Worm (Caenorhabditis elegans): ENCODE results near the gene K08D8.2.

Gene K08D8.2

ce11 chrIV:12892194-12892593, 10.7 kb upstream of the K08D8.2 start, which contains the start of gene K08D8.1:
Gene K08D8.1 (plus strand): TSS chrIV:12892494.
- TF ChIP-seq unc-62 (GFP tag; optimal IDR thresholded peaks at IDR 0.05): no peak

- TF ChIP-seq unc-62 (GFP tag; optimal IDR thresholded peaks at IDR 0.05): no peak
Observed at ce11 chrIV:12893166-12893565, 9.7 kb upstream of the K08D8.2 start, which contains the start of gene K08D8.12. Gene K08D8.12 (plus strand): TSS chrIV:12893466.

- TF ChIP-seq unc-62 (GFP tag; optimal IDR thresholded peaks at IDR 0.05): no peak
Observed at ce11 chrIV:12894996-12895395, 7.9 kb upstream of the K08D8.2 start, which contains the start of gene K08D8.11. Gene K08D8.11 (plus strand): TSS chrIV:12895296.

- TF ChIP-seq unc-62 (GFP tag; optimal IDR thresholded peaks at IDR 0.05): no peak
Observed at ce11 chrIV:12896371-12896882, 6.4 kb upstream of the K08D8.2 start, which contains the start of gene K08D8.7. Gene K08D8.7 (plus strand): TSS chrIV:12896832.

- no peak for TF ChIP-seq unc-62 (GFP tag; optimal IDR thresholded peaks at IDR 0.05)
Observed at ce11 chrIV:12897146-12897545, 5.7 kb upstream of the K08D8.2 start.

- TF ChIP-seq unc-62 (GFP tag; optimal IDR thresholded peaks at IDR 0.05): no peak
Observed at ce11 chrIV:12898823-12899222, 4.0 kb upstream of the K08D8.2 start.

ce11 chrIV:12899392-12899791, 3.5 kb upstream of the K08D8.2 start, which contains the start of gene K08D8.9:
Gene K08D8.9 (plus strand): TSS chrIV:12899692.
- TF ChIP-seq unc-62 (GFP tag; optimal IDR thresholded peaks at IDR 0.05): no peak

ce11 chrIV:12900267-12900666, 2.6 kb upstream of the K08D8.2 start, which contains the start of gene K08D8.10:
Gene K08D8.10 (plus strand): TSS chrIV:12900567.
- TF ChIP-seq unc-62 (GFP tag; optimal IDR thresholded peaks at IDR 0.05): no peak

ce11 chrIV:12901602-12902001, 1.3 kb upstream of the K08D8.2 start:
- TF ChIP-seq unc-62 (GFP tag; optimal IDR thresholded peaks at IDR 0.05): no peak

- TF ChIP-seq unc-62 (GFP tag; optimal IDR thresholded peaks at IDR 0.05): no peak
Observed at ce11 chrIV:12903687-12904086, 827 bp downstream of the K08D8.2 start.

ce11 chrIV:12906529-12906928, 3.7 kb downstream of the K08D8.2 start, which contains the start of gene K08D8.3:
Gene K08D8.3 (minus strand): TSS chrIV:12906659.
- TF ChIP-seq unc-62 (GFP tag; optimal IDR thresholded peaks at IDR 0.05): no peak

ce11 chrIV:12909871-12910270, 7.0 kb downstream of the K08D8.2 start, which contains the start of gene K08D8.4:
Gene K08D8.4 (minus strand): TSS chrIV:12909998.
- TF ChIP-seq unc-62 (GFP tag; optimal IDR thresholded peaks at IDR 0.05): no peak

- TF ChIP-seq unc-62 (GFP tag; optimal IDR thresholded peaks at IDR 0.05): no peak
Observed at ce11 chrIV:12911990-12912389, 9.1 kb downstream of the K08D8.2 start, which contains the start of gene K08D8.5. Gene K08D8.5 (minus strand): TSS chrIV:12912129.

ce11 chrIV:12914532-12915019, 11.7 kb downstream of the K08D8.2 start, which contains the start of gene irg-6:
Gene irg-6 (minus strand): TSS chrIV:12914969.
- TF ChIP-seq unc-62 (GFP tag; optimal IDR thresholded peaks at IDR 0.05): no peak

ce11 chrIV:12915479-12915878, 12.6 kb downstream of the K08D8.2 start, which contains the start of gene srz-15:
Gene srz-15 (plus strand): TSS chrIV:12915779.
- no peak for TF ChIP-seq unc-62 (GFP tag; optimal IDR thresholded peaks at IDR 0.05)

ce11 chrIV:12918256-12918655, 15.4 kb downstream of the K08D8.2 start, which contains the start of gene C32H11.3:
Gene C32H11.3 (plus strand): TSS chrIV:12918556.
- no peak for TF ChIP-seq unc-62 (GFP tag; optimal IDR thresholded peaks at IDR 0.05)

ce11 chrIV:12920553-12920952, 17.7 kb downstream of the K08D8.2 start:
- no peak for TF ChIP-seq unc-62 (GFP tag; optimal IDR thresholded peaks at IDR 0.05)
